Fruit fly (Drosophila melanogaster): ENCODE measurements around the gene CG31975.

The CG31975 gene

DNA sequence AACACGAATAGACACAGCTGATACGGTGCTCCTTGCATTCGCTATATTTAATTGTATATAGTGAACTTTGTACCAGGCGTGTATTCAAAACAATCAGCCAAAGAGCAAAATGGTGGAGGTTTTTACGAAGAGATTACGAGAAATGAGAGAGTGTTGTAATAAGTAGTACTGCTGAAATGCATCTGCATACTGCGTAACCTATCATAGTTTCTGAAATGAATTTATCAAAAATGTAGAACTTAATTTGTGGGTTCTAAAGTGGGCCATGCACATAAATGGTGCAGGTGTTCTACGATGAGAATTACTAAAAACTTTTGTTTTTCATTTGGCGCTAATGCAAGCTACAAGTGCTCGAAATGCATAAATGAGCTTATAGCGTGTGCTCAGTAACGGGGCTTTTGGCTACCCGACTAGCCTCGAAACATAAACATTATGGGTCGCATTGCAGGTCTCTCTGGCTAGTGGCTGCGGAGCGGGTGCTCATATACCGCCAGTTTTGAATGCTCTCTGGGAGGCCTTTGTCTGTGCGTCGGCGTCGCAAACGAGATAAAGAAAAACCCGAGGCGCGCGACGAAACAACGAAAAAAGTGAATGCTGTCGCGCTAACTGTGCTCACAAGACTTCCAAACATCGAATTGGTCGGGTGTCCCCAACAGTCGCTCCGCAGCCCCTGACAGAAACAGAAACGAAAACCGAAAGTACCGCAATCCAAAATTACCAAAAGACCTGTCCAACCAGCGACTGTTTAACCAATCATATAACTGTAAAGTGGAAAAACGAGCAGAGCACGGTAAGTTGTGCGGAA is 9.1 kb downstream of the CG31975 start, which contains the start of gene Gs1 (continued):
- TF ChIP-seq CG10565 (GFP tag; optimal IDR thresholded peaks at IDR 0.05), result no peak
- TF ChIP-seq sob (GFP tag; IDR thresholded peaks at IDR 0.05), result peak; percentile 70
- peak; percentile 95; the same call in 3 of the 4 replicates for TF ChIP-seq chinmo (GFP tag; IDR thresholded peaks at IDR 0.05; ENCODE audit: partially characterized antibody)
- TF ChIP-seq CG1024 (GFP tag; IDR thresholded peaks at IDR 0.05), result no peak
- peak; percentile 65 for TF ChIP-seq Nf-YB (GFP tag; optimal IDR thresholded peaks at IDR 0.05)
- peak; percentile 13 for TF ChIP-seq CG10267 (tag; optimal IDR thresholded peaks at IDR 0.05)
- TF ChIP-seq D19B (GFP tag; optimal IDR thresholded peaks at IDR 0.05), result no peak
- TF ChIP-seq lilli (GFP tag; optimal IDR thresholded peaks at IDR 0.05), result peak; percentile 14
- TF ChIP-seq emc (GFP tag; optimal IDR thresholded peaks at IDR 0.05), result no peak
- peak; percentile 34 for TF ChIP-seq HHEX (GFP tag; optimal IDR thresholded peaks at IDR 0.05)
- TF ChIP-seq Kr (GFP tag; optimal IDR thresholded peaks at IDR 0.05), result no peak
- TF ChIP-seq CG11695 (GFP tag; IDR thresholded peaks at IDR 0.05), result 0 out of 3 replicates have a peak, but pooled peaks have one; percentile 40
- no peak for TF ChIP-seq jing (GFP tag; optimal IDR thresholded peaks at IDR 0.05)
- no peak for TF ChIP-seq esg (GFP tag; conservative IDR thresholded peaks at IDR 0.05)
- TF ChIP-seq CG16815 (GFP tag; optimal IDR thresholded peaks at IDR 0.05), result no peak
- TF ChIP-seq Nf-YC (tag; optimal IDR thresholded peaks at IDR 0.05), result peak; percentile 85
- no peak for TF ChIP-seq Bdp1 (GFP tag; optimal IDR thresholded peaks at IDR 0.05)
- no peak; the same call in 2 of the 3 replicates for TF ChIP-seq tgo (GFP tag; IDR thresholded peaks at IDR 0.05)
- no peak for TF ChIP-seq CG4617 (GFP tag; optimal IDR thresholded peaks at IDR 0.05; ENCODE audit: borderline replicate concordance)
- TF ChIP-seq CG2875 (GFP tag; optimal IDR thresholded peaks at IDR 0.05), result no peak
- no peak for TF ChIP-seq dmrt11E (tag; optimal IDR thresholded peaks at IDR 0.05)
- TF ChIP-seq Pdp1 (GFP tag; optimal IDR thresholded peaks at IDR 0.05), result peak in 1 of 2 experiments; percentile 56
- no peak for TF ChIP-seq CG8478 (optimal IDR thresholded peaks at IDR 0.05)
- TF ChIP-seq CG12236 (GFP tag; optimal IDR thresholded peaks at IDR 0.05), result no peak
- no peak for TF ChIP-seq BEAF-32 (GFP tag; optimal IDR thresholded peaks at IDR 0.05)
- no peak for TF ChIP-seq prd (optimal IDR thresholded peaks at IDR 0.05)
- TF ChIP-seq prd (GFP tag; IDR thresholded peaks at IDR 0.05), result no peak
- no peak for TF ChIP-seq CG10462 (GFP tag; optimal IDR thresholded peaks at IDR 0.05)
- TF ChIP-seq lmd (GFP tag; IDR thresholded peaks at IDR 0.05), result no peak
- TF ChIP-seq Ssrp (tag; optimal IDR thresholded peaks at IDR 0.05), result no peak
- no peak for TF ChIP-seq Spps (tag; optimal IDR thresholded peaks at IDR 0.05)
- TF ChIP-seq Med (GFP tag), result peak; percentile 90
- TF ChIP-seq CG3407 (GFP tag; optimal IDR thresholded peaks at IDR 0.05), result peak; percentile 16
- no peak for TF ChIP-seq CG7357 (GFP tag; IDR thresholded peaks at IDR 0.05)
- TF ChIP-seq CG4282 (GFP tag; optimal IDR thresholded peaks at IDR 0.05), result no peak
- no peak for TF ChIP-seq CG1792 (GFP tag; optimal IDR thresholded peaks at IDR 0.05)
- no peak for TF ChIP-seq insv (GFP tag; optimal IDR thresholded peaks at IDR 0.05)
- TF ChIP-seq CG32767 (GFP tag; IDR thresholded peaks at IDR 0.05), result peak; percentile 49; the same call in 1 of the 2 replicates
- TF ChIP-seq CG4404 (GFP tag; IDR thresholded peaks at IDR 0.05), result no peak
- peak; percentile 29 for TF ChIP-seq CG7987 (GFP tag; optimal IDR thresholded peaks at IDR 0.05)
- TF ChIP-seq CG18764 (GFP tag; optimal IDR thresholded peaks at IDR 0.05), result no peak
- TF ChIP-seq NC2α (GFP tag; optimal IDR thresholded peaks at IDR 0.05), result no peak
- 0 out of 2 replicates have a peak, but pooled peaks have one; percentile 12 for TF ChIP-seq CG16779 (GFP tag; IDR thresholded peaks at IDR 0.05)
- peak; percentile 67 for TF ChIP-seq mirr (GFP tag; optimal IDR thresholded peaks at IDR 0.05)
- no peak for TF ChIP-seq CG8944 (GFP tag; optimal IDR thresholded peaks at IDR 0.05)
- peak; percentile 15 for TF ChIP-seq Hand (GFP tag; optimal IDR thresholded peaks at IDR 0.05)
- TF ChIP-seq Eip74EF (GFP tag; optimal IDR thresholded peaks at IDR 0.05), result peak in 1 of 2 experiments; percentile 72
- TF ChIP-seq sug (tag; optimal IDR thresholded peaks at IDR 0.05), result peak; percentile 84
- TF ChIP-seq CkIIα-i1 (GFP tag; IDR thresholded peaks at IDR 0.05), result no peak
